Fruit fly (Drosophila melanogaster) whole organism, prepupa: Measurements from ENCODE around the gene CG42553.

Experiments
- CG11762 ChIP-seq: fragments of 200-800 bp; sonication (Bioruptor generic); optimal IDR thresholded peaks from 3 replicates; lab custom pipeline; 2016; ENCODE audit warnings: missing biosample characterization, missing genetic modification characterization; ENCODE audit not compliant: insufficient read depth
- CG11902 ChIP-seq: fragments of 200-800 bp; sonication (Bioruptor generic); optimal IDR thresholded peaks from 3 replicates; lab custom pipeline; 2016; ENCODE audit warnings: missing biosample characterization, missing genetic modification characterization
- CG1621 ChIP-seq: fragments of 200-800 bp; sonication (Bioruptor generic); optimal IDR thresholded peaks from 3 replicates; lab custom pipeline; 2018; ENCODE audit warnings: missing biosample characterization, mild to moderate bottlenecking, missing genetic modification characterization
- CG3032 ChIP-seq: fragments of 200-800 bp; optimal IDR thresholded peaks from 2 replicates; lab custom pipeline; 2019; ENCODE audit warnings: missing biosample characterization, mild to moderate bottlenecking, missing genetic modification characterization, moderate library complexity
- CG8119 ChIP-seq: fragments of 200-800 bp; sonication (Bioruptor generic); IDR thresholded peaks from 3 replicates; pipeline ENCODE4 v1.3.6; 2022; ENCODE audit warnings: missing biosample characterization, missing genetic modification characterization
- CG8319 ChIP-seq: fragments of 200-800 bp; sonication (Bioruptor generic); optimal IDR thresholded peaks from 3 replicates; lab custom pipeline; 2016; ENCODE audit warnings: missing biosample characterization, missing genetic modification characterization
- CG8632 ChIP-seq: fragments of 200-800 bp; sonication (Bioruptor generic); optimal IDR thresholded peaks from 3 replicates; lab custom pipeline; 2016; ENCODE audit warnings: missing biosample characterization, missing genetic modification characterization
- Eip78C ChIP-seq: fragments of 200-800 bp; sonication (Bioruptor generic); peaks from one replicate; lab custom pipeline; 2016; ENCODE audit warnings: missing biosample characterization, missing genetic modification characterization
- Lpt ChIP-seq: fragments of 200-800 bp; sonication (Bioruptor generic); optimal IDR thresholded peaks from 3 replicates; lab custom pipeline; 2016; ENCODE audit warnings: missing biosample characterization, missing genetic modification characterization
- fd85E ChIP-seq: fragments of 200-800 bp; sonication (Bioruptor generic); optimal IDR thresholded peaks from 3 replicates; lab custom pipeline; 2016; ENCODE audit warnings: missing biosample characterization, missing genetic modification characterization
- spab ChIP-seq: fragments of 200-800 bp; sonication (Bioruptor generic); optimal IDR thresholded peaks from 2 replicates; lab custom pipeline; 2017; ENCODE audit warnings: missing biosample characterization, mild to moderate bottlenecking, missing genetic modification characterization, missing genetic modification reagents

dm6 chr3L:796926-797802, 36.7 kb upstream of the CG42553 start:
- TF ChIP-seq CG1621 (tag; lab: Kevin White, UChicago) = no peak
- peak; percentile 35 for TF ChIP-seq CG3032 (tag; lab: Kevin White, UChicago)
- no peak for TF ChIP-seq Lpt (GFP tag; lab: Kevin White, UChicago)
- peak; percentile 2 for TF ChIP-seq CG8319 (GFP tag; lab: Kevin White, UChicago)
- peak; percentile 32 for TF ChIP-seq spab (GFP tag; lab: Kevin White, UChicago)
- TF ChIP-seq CG8632 (GFP tag; lab: Kevin White, UChicago) = no peak
- no peak for TF ChIP-seq CG11902 (GFP tag; lab: Kevin White, UChicago)
- TF ChIP-seq CG11762 (GFP tag; lab: Kevin White, UChicago) = no peak
- no peak for TF ChIP-seq fd85E (GFP tag; lab: Kevin White, UChicago)
- peak; percentile 64 for TF ChIP-seq Eip78C (GFP tag; lab: Kevin White, UChicago)
- TF ChIP-seq CG8119 (GFP tag; lab: Robert Waterston, UW) = no peak
